Fruit fly (Drosophila melanogaster) whole organism, embryonic: ENCODE data around the gene CG32295.

Experiments
- B-H1 ChIP-seq: fragments of 200-800 bp; sonication (Bioruptor generic); IDR thresholded peaks from 3 replicates; pipeline ENCODE4 v1.3.6; 2022; ENCODE audit warnings: missing biosample characterization, missing genetic modification characterization
- BtbVII ChIP-seq: fragments of 200-800 bp; sonication (Bioruptor generic); optimal IDR thresholded peaks from 3 replicates; lab custom pipeline; 2017; ENCODE audit warnings: missing biosample characterization, mild to moderate bottlenecking, missing genetic modification characterization
- CG11093 ChIP-seq: fragments of 200-800 bp; sonication (Bioruptor generic); IDR thresholded peaks from 3 replicates; pipeline ENCODE4 v1.3.6; 2022; ENCODE audit warnings: missing biosample characterization, missing genetic modification characterization
- CG12071 ChIP-seq: fragments of 200-800 bp; sonication (Bioruptor generic); optimal IDR thresholded peaks from 3 replicates; lab custom pipeline; 2018; ENCODE audit warnings: missing biosample characterization, mild to moderate bottlenecking, missing genetic modification characterization
- CG12104 ChIP-seq: fragments of 200-800 bp; sonication (Bioruptor generic); optimal IDR thresholded peaks from 3 replicates; lab custom pipeline; 2016; ENCODE audit warnings: missing biosample characterization, missing genetic modification characterization
- CG12155 ChIP-seq: fragments of 200-800 bp; sonication (Bioruptor generic); optimal IDR thresholded peaks from 3 replicates; lab custom pipeline; 2016; ENCODE audit warnings: missing biosample characterization, missing genetic modification characterization
- CG12659 ChIP-seq: fragments of 200-800 bp; sonication (Bioruptor generic); optimal IDR thresholded peaks from 3 replicates; lab custom pipeline; 2017; ENCODE audit warnings: mild to moderate bottlenecking, missing biosample characterization, missing genetic modification reagents, missing genetic modification characterization
- CG15479 ChIP-seq: fragments of 200-800 bp; sonication (Bioruptor generic); optimal IDR thresholded peaks from 3 replicates; lab custom pipeline; 2019; ENCODE audit warnings: missing biosample characterization, mild to moderate bottlenecking, missing genetic modification characterization, moderate library complexity
- CG17385 ChIP-seq: fragments of 200-800 bp; sonication (Bioruptor generic); optimal IDR thresholded peaks from 3 replicates; lab custom pipeline; 2018; ENCODE audit warnings: missing biosample characterization, mild to moderate bottlenecking, missing genetic modification characterization
- CG17912 ChIP-seq: fragments of 200-800 bp; sonication (Bioruptor generic); optimal IDR thresholded peaks from 2 replicates; lab custom pipeline; 2018; ENCODE audit warnings: missing biosample characterization, mild to moderate bottlenecking, missing genetic modification characterization
- CG18619 ChIP-seq: fragments of 200-800 bp; sonication (Bioruptor generic); optimal IDR thresholded peaks from 3 replicates; lab custom pipeline; 2017; ENCODE audit warnings: missing biosample characterization, mild to moderate bottlenecking, missing genetic modification characterization
- CG3065 ChIP-seq: fragments of 200-800 bp; sonication (Bioruptor generic); optimal IDR thresholded peaks from 2 replicates; lab custom pipeline; 2016; ENCODE audit warnings: missing biosample characterization, missing genetic modification characterization
- CG31388 ChIP-seq: fragments of 200-800 bp; sonication (Bioruptor generic); optimal IDR thresholded peaks from 2 replicates; lab custom pipeline; 2016; ENCODE audit warnings: missing biosample characterization, missing genetic modification characterization
- CG3838 ChIP-seq: fragments of 200-800 bp; sonication (Bioruptor generic); optimal IDR thresholded peaks from 3 replicates; lab custom pipeline; 2016; ENCODE audit warnings: missing biosample characterization, missing genetic modification characterization
- CG5245 ChIP-seq: fragments of 200-800 bp; sonication (Bioruptor generic); optimal IDR thresholded peaks from 3 replicates; lab custom pipeline; 2016; ENCODE audit warnings: missing biosample characterization, missing genetic modification characterization
- CG6654 ChIP-seq: fragments of 200-800 bp; sonication (Bioruptor generic); optimal IDR thresholded peaks from 2 replicates; lab custom pipeline; 2017; ENCODE audit warnings: missing biosample characterization, mild to moderate bottlenecking, missing genetic modification characterization
- CG6683 ChIP-seq: fragments of 200-800 bp; sonication (Bioruptor generic); optimal IDR thresholded peaks from 2 replicates; lab custom pipeline; 2017; ENCODE audit warnings: missing biosample characterization, mild to moderate bottlenecking, missing genetic modification characterization, missing genetic modification reagents
- CG6765 ChIP-seq: fragments of 200-800 bp; sonication (Bioruptor generic); optimal IDR thresholded peaks from 3 replicates; lab custom pipeline; 2017; ENCODE audit warnings: missing biosample characterization, mild to moderate bottlenecking, missing genetic modification characterization
- CG6791 ChIP-seq: fragments of 200-800 bp; sonication (Bioruptor generic); IDR thresholded peaks from 3 replicates; pipeline ENCODE4 v1.3.6; 2022; ENCODE audit warnings: missing biosample characterization, missing genetic modification characterization; ENCODE audit not compliant: partially characterized antibody
- CG8388 ChIP-seq: fragments of 200-800 bp; sonication (Bioruptor generic); optimal IDR thresholded peaks from 2 replicates; lab custom pipeline; 2019; ENCODE audit warnings: missing biosample characterization, mild to moderate bottlenecking, missing genetic modification characterization, moderate library complexity
- CG8765 ChIP-seq: fragments of 200-800 bp; sonication (Bioruptor generic); IDR thresholded peaks from 2 replicates; pipeline ENCODE4 v1.3.6; 2022; ENCODE audit warnings: missing biosample characterization, missing genetic modification characterization
- Doc2 ChIP-seq: fragments of 200-800 bp; sonication (Bioruptor generic); IDR thresholded peaks from 2 replicates; pipeline ENCODE4 v1.3.6; 2022; ENCODE audit warnings: missing biosample characterization, missing genetic modification characterization
- E2f1 ChIP-seq: fragments of 200-800 bp; sonication (Bioruptor generic); IDR thresholded peaks from 2 replicates; pipeline ENCODE4 v1.3.6; 2022; ENCODE audit warnings: missing biosample characterization, missing genetic modification characterization
- ERR ChIP-seq: fragments of 200-800 bp; sonication (Bioruptor generic); optimal IDR thresholded peaks from 2 replicates; lab custom pipeline; 2016; ENCODE audit warnings: missing biosample characterization, missing genetic modification characterization
- Ets65A ChIP-seq: fragments of 200-800 bp; sonication (Bioruptor generic); peaks from one replicate; lab custom pipeline; 2016; ENCODE audit warnings: missing biosample characterization, missing genetic modification characterization
- HLH54F ChIP-seq: fragments of 200-800 bp; sonication (Bioruptor generic); optimal IDR thresholded peaks from 3 replicates; lab custom pipeline; 2016; ENCODE audit warnings: missing biosample characterization, missing genetic modification characterization
- Hand ChIP-seq: fragments of 200-800 bp; sonication (Bioruptor generic); optimal IDR thresholded peaks from 2 replicates; lab custom pipeline; 2017; ENCODE audit warnings: mild to moderate bottlenecking, missing biosample characterization, missing genetic modification reagents, missing genetic modification characterization
- Hr39 ChIP-seq: fragments of >200 bp; optimal IDR thresholded peaks from 2 replicates; lab custom pipeline; 2017
- Hr78 ChIP-seq, 2 experiments: fragments of 200-800 bp in 1 of 2; fragments of >200 bp in 1 of 2; sonication (Bioruptor generic) in 1 of 2; optimal IDR thresholded peaks; 2 replicates each; lab custom pipeline; 2017 to 2019; ENCODE audit warnings: missing biosample characterization in 2 of 2, missing genetic modification characterization in 2 of 2, mild to moderate bottlenecking in 1 of 2, moderate library complexity in 1 of 2
- MBD-R2 ChIP-seq: fragments of 200-800 bp; sonication (Bioruptor generic); IDR thresholded peaks from 2 replicates; pipeline ENCODE4 v1.3.6; 2022; ENCODE audit warnings: missing biosample characterization, missing genetic modification characterization
- MTF-1 ChIP-seq: fragments of 200-800 bp; sonication (Bioruptor generic); optimal IDR thresholded peaks from 2 replicates; lab custom pipeline; 2018; ENCODE audit warnings: missing biosample characterization, mild to moderate bottlenecking, missing genetic modification characterization, borderline replicate concordance
- NFAT ChIP-seq: fragments of 200-800 bp; sonication (Bioruptor generic); IDR thresholded peaks from 2 replicates; pipeline ENCODE4 v1.3.6; 2022; ENCODE audit warnings: missing biosample characterization, missing genetic modification characterization
- Taf1 ChIP-seq: fragments of 200-800 bp; sonication (Bioruptor generic); IDR thresholded peaks from 2 replicates; pipeline ENCODE4 v1.3.6; 2022; ENCODE audit warnings: missing biosample characterization, missing genetic modification characterization
- ac ChIP-seq: fragments of 200-800 bp; sonication (Bioruptor generic); optimal IDR thresholded peaks from 3 replicates; lab custom pipeline; 2017; ENCODE audit warnings: missing biosample characterization, mild to moderate bottlenecking, missing genetic modification characterization
- ase ChIP-seq: fragments of 200-800 bp; sonication (Bioruptor generic); IDR thresholded peaks from 3 replicates; pipeline ENCODE4 v1.3.6; 2022; ENCODE audit warnings: missing biosample characterization, missing genetic modification characterization
- croc ChIP-seq: fragments of 200-800 bp; sonication (Bioruptor generic); conservative IDR thresholded peaks from 3 replicates; pipeline ENCODE4 v1.3.6; 2022; ENCODE audit warnings: missing biosample characterization, missing genetic modification characterization
- eyg ChIP-seq: fragments of 200-800 bp; sonication (Bioruptor generic); optimal IDR thresholded peaks from 3 replicates; lab custom pipeline; 2016; ENCODE audit warnings: missing biosample characterization, missing genetic modification characterization
- hb ChIP-seq: fragments of 200-800 bp; sonication (Bioruptor generic); IDR thresholded peaks from 3 replicates; pipeline ENCODE4 v1.3.6; 2022; ENCODE audit warnings: missing biosample characterization, missing genetic modification characterization; ENCODE audit not compliant: partially characterized antibody
- hth ChIP-seq: fragments of >200 bp; optimal IDR thresholded peaks from 2 replicates; lab custom pipeline; 2017; ENCODE audit warnings: inconsistent platforms
- ken ChIP-seq: fragments of 200-800 bp; sonication (Bioruptor generic); IDR thresholded peaks from 3 replicates; pipeline ENCODE4 v1.3.6; 2022; ENCODE audit warnings: missing biosample characterization, missing genetic modification characterization
- lab ChIP-seq: fragments of 200-800 bp; sonication (Bioruptor generic); optimal IDR thresholded peaks from 3 replicates; lab custom pipeline; 2017; ENCODE audit warnings: missing biosample characterization, missing genetic modification characterization, mild to moderate bottlenecking, moderate library complexity, missing genetic modification reagents
- lilli ChIP-seq: fragments of 200-800 bp; sonication (Bioruptor generic); optimal IDR thresholded peaks from 3 replicates; lab custom pipeline; 2016; ENCODE audit warnings: missing biosample characterization, missing genetic modification characterization
- lmd ChIP-seq: fragments of 200-800 bp; sonication (Bioruptor generic); IDR thresholded peaks from 2 replicates; pipeline ENCODE4 v1.3.6; 2022; ENCODE audit warnings: missing biosample characterization, missing genetic modification characterization
- mam ChIP-seq: fragments of 200-800 bp; sonication (Bioruptor generic); optimal IDR thresholded peaks from 3 replicates; lab custom pipeline; 2016; ENCODE audit warnings: missing biosample characterization, missing genetic modification characterization
- nau ChIP-seq: fragments of 200-800 bp; sonication (Bioruptor generic); optimal IDR thresholded peaks from 3 replicates; lab custom pipeline; 2017; ENCODE audit warnings: missing biosample characterization, mild to moderate bottlenecking, missing genetic modification characterization, missing genetic modification reagents
- seq ChIP-seq: fragments of 200-800 bp; sonication (Bioruptor generic); IDR thresholded peaks from 2 replicates; pipeline ENCODE4 v1.3.6; 2022; ENCODE audit warnings: missing biosample characterization, missing genetic modification characterization
- shn ChIP-seq: fragments of 200-800 bp; sonication (Bioruptor generic); optimal IDR thresholded peaks from 3 replicates; lab custom pipeline; 2016; ENCODE audit warnings: missing biosample characterization, missing genetic modification characterization
- slp2 ChIP-seq: fragments of 200-800 bp; sonication (Bioruptor generic); optimal IDR thresholded peaks from 2 replicates; lab custom pipeline; 2016; ENCODE audit warnings: missing biosample characterization, missing genetic modification characterization
- sob ChIP-seq: fragments of 200-800 bp; sonication (Bioruptor generic); IDR thresholded peaks from 2 replicates; pipeline ENCODE4 v1.3.6; 2022; ENCODE audit warnings: missing biosample characterization, missing genetic modification characterization
- tgo ChIP-seq: fragments of 200-800 bp; sonication (Bioruptor generic); IDR thresholded peaks from 3 replicates; pipeline ENCODE4 v1.3.6; 2022; ENCODE audit warnings: missing biosample characterization, missing genetic modification characterization

Gene CG32295

dm6 chr3L:2552116-2552843, 25.5 kb upstream of the CG32295 start (continued):
- TF ChIP-seq lmd (peak; percentile 44; the same call in 1 of the 2 replicates), CG15479 (GFP tag; lab: Kevin White, UChicago) (no peak), Taf1 (GFP tag; lab: Robert Waterston, UW) (no peak), CG5245 (peak; percentile 33), HLH54F (GFP tag; lab: Kevin White, UChicago) (peak; percentile 51), CG12104 (peak; percentile 18), BtbVII (GFP tag; lab: Kevin White, UChicago) (peak; percentile 67), shn (peak; percentile 18), E2f1 (GFP tag; lab: Robert Waterston, UW) (no peak), NFAT (GFP tag; lab: Robert Waterston, UW) (no peak), ERR (peak; percentile 21), MTF-1 (GFP tag; lab: Kevin White, UChicago) (peak; percentile 34), CG18619 (GFP tag; lab: Kevin White, UChicago) (peak; percentile 52), tgo (GFP tag; lab: Robert Waterston, UW) (peak; percentile 63; the same call in 1 of the 3 replicates), Hand (GFP tag; lab: Kevin White, UChicago) (no peak), CG6683 (peak; percentile 40), nau (GFP tag; lab: Kevin White, UChicago) (peak; percentile 69), Doc2 (GFP tag; lab: Robert Waterston, UW) (no peak), CG6654 (GFP tag; lab: Kevin White, UChicago) (no peak), lilli (GFP tag; lab: Kevin White, UChicago) (peak; percentile 49), lab (GFP tag; lab: Kevin White, UChicago) (peak; percentile 73), ken (GFP tag; lab: Robert Waterston, UW) (no peak; the same call in 2 of the 3 replicates), hth (lab: Kevin White, UChicago) (no peak), Ets65A (GFP tag; lab: Kevin White, UChicago) (peak; percentile 96), B-H1 (GFP tag; lab: Robert Waterston, UW) (peak; percentile 34; the same call in 1 of the 3 replicates), mam (GFP tag; lab: Kevin White, UChicago) (peak; percentile 60), CG6765 (GFP tag; lab: Kevin White, UChicago) (no peak), ac (peak; percentile 45), ase (GFP tag; lab: Robert Waterston, UW) (peak; percentile 54; the same call in 2 of the 3 replicates), sob (peak; percentile 61; the same call in 1 of the 2 replicates), CG17385 (GFP tag; lab: Kevin White, UChicago) (peak; percentile 47), CG31388 (GFP tag; lab: Kevin White, UChicago) (peak; percentile 2), CG12071 (GFP tag; lab: Kevin White, UChicago) (peak; percentile 60), MBD-R2 (GFP tag; lab: Robert Waterston, UW) (0 out of 2 replicates have a peak, but pooled peaks have one; percentile 16), CG8765 (GFP tag; lab: Robert Waterston, UW) (no peak), croc (0 out of 3 replicates have a peak, but pooled peaks have one; percentile 31), CG3065 (GFP tag; lab: Kevin White, UChicago) (peak; percentile 6), hb (no peak), seq (GFP tag; lab: Robert Waterston, UW) (no peak), CG11093 (GFP tag; lab: Robert Waterston, UW) (no peak; the same call in 2 of the 3 replicates), CG12659 (GFP tag; lab: Kevin White, UChicago) (peak; percentile 44), CG17912 (GFP tag; lab: Kevin White, UChicago) (no peak), CG12155 (GFP tag; lab: Kevin White, UChicago) (peak; percentile 55), Hr39 (lab: Kevin White, UChicago) (no peak), slp2 (GFP tag; lab: Kevin White, UChicago) (peak; percentile 54), eyg (GFP tag; lab: Kevin White, UChicago) (peak; percentile 10), CG8388 (peak; percentile 71), CG6791 (GFP tag; lab: Robert Waterston, UW) (no peak), Hr78 (GFP tag; optimal IDR thresholded peaks at IDR 0.05; lab: Kevin White, UChicago) (peak in 1 of 2 experiments; percentile 36), CG3838 (GFP tag; lab: Kevin White, UChicago) (peak; percentile 36)
